Worm (Caenorhabditis elegans): Measurements from ENCODE around the gene D2096.12.

- TF ChIP-seq tab-1 (GFP tag; IDR thresholded peaks at IDR 0.05) (no peak), ztf-23 (GFP tag; IDR thresholded peaks at IDR 0.05) (no peak), ztf-29 (GFP tag; IDR thresholded peaks at IDR 0.05) (no peak), flt-1 (GFP tag; IDR thresholded peaks at IDR 0.05) (no peak)
These were observed 17.1 kb downstream of the D2096.12 start for ce11 chrIV:8380266-8380850.
